Worm (Caenorhabditis elegans) whole organism, L4 larva: Measurements from ENCODE around the gene F22F7.12.
"Not testable (repeated sequence)": the region's sequence is repeated elsewhere in the genome, so short reads cannot be mapped to it uniquely, and the experiment has no call there.

Experiments
- D1046.2 ChIP-seq: fragments of 200-800 bp; sonication (Bioruptor generic); IDR thresholded peaks from 2 replicates; pipeline ENCODE4 v1.3.6; 2022; ENCODE audit warnings: missing genetic modification characterization, missing compliant biosample characterization
- F10B5.3 ChIP-seq: sonication (generic microtip); optimal IDR thresholded peaks from 2 replicates; lab custom pipeline; 2016; ENCODE audit warnings: mild to moderate bottlenecking, missing genetic modification characterization, missing compliant biosample characterization
- F26F4.8 ChIP-seq: fragments of 200-800 bp; sonication (Bioruptor generic); conservative IDR thresholded peaks from 2 replicates; pipeline ENCODE4 v1.3.6; 2022; ENCODE audit warnings: missing genetic modification characterization, missing compliant biosample characterization
- F37D6.2 ChIP-seq: sonication (generic microtip); optimal IDR thresholded peaks from 2 replicates; lab custom pipeline; 2016; ENCODE audit warnings: mild to moderate bottlenecking, missing genetic modification characterization, missing compliant biosample characterization
- F44E2.7 ChIP-seq: fragments of 200-800 bp; sonication (Bioruptor generic); IDR thresholded peaks from 2 replicates; pipeline ENCODE4 v2.1.2; 2022; ENCODE audit warnings: missing genetic modification characterization, missing compliant biosample characterization
- T20F7.1 ChIP-seq: fragments of 200-800 bp; sonication (Bioruptor generic); optimal IDR thresholded peaks from 2 replicates; lab custom pipeline; 2018; ENCODE audit warnings: mild to moderate bottlenecking, missing genetic modification characterization, missing compliant biosample characterization
- Y48G9A.11 ChIP-seq: fragments of 200-800 bp; sonication (Bioruptor generic); IDR thresholded peaks from 2 replicates; pipeline ENCODE4 v1.3.6; 2022; ENCODE audit warnings: missing genetic modification reagents, missing genetic modification characterization, missing compliant biosample characterization
- aha-1 ChIP-seq: fragments of 150-350 bp; peaks from one replicate; lab custom pipeline; 2014; ENCODE audit warnings: missing biosample characterization, missing genetic modification characterization
- ama-1 ChIP-seq: fragments of 150-350 bp; optimal IDR thresholded peaks from 2 replicates; lab custom pipeline; 2014; ENCODE audit warnings: inconsistent platforms, mixed read lengths
- ceh-20 ChIP-seq: fragments of 200-800 bp; sonication (Bioruptor generic); IDR thresholded peaks from 2 replicates; pipeline ENCODE4 v1.3.6; 2022; ENCODE audit warnings: missing genetic modification reagents, missing genetic modification characterization, missing compliant biosample characterization
- ceh-28 ChIP-seq: fragments of 150-350 bp; optimal IDR thresholded peaks from 2 replicates; lab custom pipeline; 2014; ENCODE audit warnings: missing biosample characterization, missing genetic modification reagents, missing genetic modification characterization
- ceh-44 ChIP-seq: fragments of 200-800 bp; sonication (Bioruptor generic); IDR thresholded peaks from 2 replicates; pipeline ENCODE4 v1.3.6; 2022; ENCODE audit warnings: missing genetic modification reagents, missing genetic modification characterization, missing compliant biosample characterization
- daf-16 ChIP-seq, 3 experiments: sonication (generic microtip); optimal IDR thresholded peaks; 2 replicates each; lab custom pipeline; 2016 to 2017; ENCODE audit warnings: missing genetic modification characterization in 3 of 3, missing genetic modification reagents in 3 of 3, mild to moderate bottlenecking in 2 of 3, missing compliant biosample characterization in 2 of 3, missing biosample characterization in 1 of 3, moderate library complexity in 1 of 3
- dmd-6 ChIP-seq: fragments of 200-800 bp; sonication (Bioruptor generic); IDR thresholded peaks from 2 replicates; pipeline ENCODE4 v1.3.6; 2022; ENCODE audit warnings: missing genetic modification reagents, missing genetic modification characterization, missing compliant biosample characterization
- duxl-1 ChIP-seq: sonication (generic microtip); optimal IDR thresholded peaks from 2 replicates; lab custom pipeline; 2016; ENCODE audit warnings: mild to moderate bottlenecking, missing genetic modification characterization, moderate library complexity, missing compliant biosample characterization; ENCODE audit not compliant: poor library complexity
- dve-1 ChIP-seq: sonication (generic microtip); optimal IDR thresholded peaks from 2 replicates; lab custom pipeline; 2017; ENCODE audit warnings: antibody characterized with exemption, mild to moderate bottlenecking, missing genetic modification characterization, missing compliant biosample characterization; ENCODE audit not compliant: insufficient read depth
- egl-43 ChIP-seq: fragments of 200-800 bp; sonication (Bioruptor generic); IDR thresholded peaks from 2 replicates; pipeline ENCODE4 v1.3.6; 2022; ENCODE audit warnings: missing genetic modification reagents, missing genetic modification characterization, missing compliant biosample characterization
- fkh-10 ChIP-seq: fragments of 150-350 bp; optimal IDR thresholded peaks from 2 replicates; lab custom pipeline; 2014; ENCODE audit warnings: missing biosample characterization, missing genetic modification reagents, missing genetic modification characterization
- hlh-11 ChIP-seq: fragments of 200-800 bp; sonication (Bioruptor generic); optimal IDR thresholded peaks from 2 replicates; lab custom pipeline; 2018; ENCODE audit warnings: mild to moderate bottlenecking, missing genetic modification characterization, missing compliant biosample characterization
- hlh-30 ChIP-seq: sonication (generic microtip); optimal IDR thresholded peaks from 2 replicates; lab custom pipeline; 2017; ENCODE audit warnings: antibody characterized with exemption, mild to moderate bottlenecking, missing genetic modification characterization, missing compliant biosample characterization; ENCODE audit not compliant: insufficient read depth
- hmg-1.1 ChIP-seq: fragments of 200-800 bp; sonication (Bioruptor generic); IDR thresholded peaks from 2 replicates; pipeline ENCODE4 v1.3.6; 2022; ENCODE audit warnings: missing genetic modification reagents, missing genetic modification characterization, missing compliant biosample characterization
- madf-5 ChIP-seq, 2 experiments: fragments of 200-800 bp; sonication (Bioruptor generic); IDR thresholded peaks; 2 replicates each; pipeline ENCODE4 v1.3.6; 2022; ENCODE audit warnings: missing compliant biosample characterization in 2 of 2, missing genetic modification characterization in 2 of 2
- mdl-1 ChIP-seq, 2 experiments: fragments of 150-350 bp in 1 of 2; sonication (generic microtip) in 1 of 2; optimal IDR thresholded peaks; 2 replicates each; lab custom pipeline; 2014 to 2017; ENCODE audit warnings: missing biosample characterization in 2 of 2, missing genetic modification characterization in 2 of 2
- mep-1 ChIP-seq: fragments of 150-350 bp; sonication (generic microtip); optimal IDR thresholded peaks from 3 replicates; lab custom pipeline; 2014; ENCODE audit warnings: missing biosample characterization, missing genetic modification characterization
- mes-2 ChIP-seq: sonication (generic microtip); optimal IDR thresholded peaks from 2 replicates; lab custom pipeline; 2016; ENCODE audit warnings: missing genotype, mild to moderate bottlenecking, missing genetic modification characterization, missing compliant biosample characterization; ENCODE audit not compliant: poor library complexity, severe bottlenecking
- nhr-10 ChIP-seq: fragments of 150-350 bp; optimal IDR thresholded peaks from 2 replicates; lab custom pipeline; 2014; ENCODE audit warnings: missing biosample characterization, missing genetic modification characterization
- nhr-102 ChIP-seq: sonication (generic microtip); optimal IDR thresholded peaks from 2 replicates; lab custom pipeline; 2016; ENCODE audit warnings: mild to moderate bottlenecking, missing genetic modification characterization, moderate library complexity, missing compliant biosample characterization
- nhr-111 ChIP-seq: fragments of 200-800 bp; sonication (Bioruptor generic); optimal IDR thresholded peaks from 2 replicates; lab custom pipeline; 2018; ENCODE audit warnings: mild to moderate bottlenecking, missing genetic modification characterization, missing compliant biosample characterization
- nhr-237 ChIP-seq: sonication (generic microtip); optimal IDR thresholded peaks from 2 replicates; lab custom pipeline; 2017; ENCODE audit warnings: missing biosample characterization, missing genetic modification characterization
- nhr-28 ChIP-seq: fragments of 150-350 bp; optimal IDR thresholded peaks from 2 replicates; lab custom pipeline; 2014; ENCODE audit warnings: missing biosample characterization, missing genetic modification characterization
- rbr-2 ChIP-seq: sonication (generic microtip); optimal IDR thresholded peaks from 2 replicates; lab custom pipeline; 2016; ENCODE audit warnings: missing genotype, missing genetic modification characterization, missing compliant biosample characterization
- set-16 ChIP-seq: fragments of 200-800 bp; sonication (Bioruptor generic); IDR thresholded peaks from 2 replicates; pipeline ENCODE4 v1.3.6; 2022; ENCODE audit warnings: missing genetic modification reagents, missing genetic modification characterization, missing compliant biosample characterization
- skn-1 ChIP-seq: fragments of 150-350 bp; optimal IDR thresholded peaks from 2 replicates; lab custom pipeline; 2014; ENCODE audit warnings: missing biosample characterization, missing genetic modification characterization
- unc-130 ChIP-seq: sonication (generic microtip); optimal IDR thresholded peaks from 2 replicates; lab custom pipeline; 2016; ENCODE audit warnings: missing genetic modification reagents, missing genetic modification characterization, missing compliant biosample characterization
- vab-7 ChIP-seq: fragments of 200-800 bp; sonication (Bioruptor generic); IDR thresholded peaks from 2 replicates; pipeline ENCODE4 v1.3.6; 2022; ENCODE audit warnings: missing genetic modification reagents, missing genetic modification characterization, missing compliant biosample characterization
- zag-1 ChIP-seq: fragments of 150-350 bp; optimal IDR thresholded peaks from 2 replicates; lab custom pipeline; 2014; ENCODE audit warnings: missing biosample characterization, missing genetic modification characterization
- zfp-2 ChIP-seq: sonication (generic microtip); optimal IDR thresholded peaks from 2 replicates; lab custom pipeline; 2016; ENCODE audit warnings: mild to moderate bottlenecking, missing genetic modification characterization, missing compliant biosample characterization
- zfp-3 ChIP-seq: fragments of 200-800 bp; sonication (Bioruptor generic); conservative IDR thresholded peaks from 2 replicates; pipeline ENCODE4 v1.3.6; 2022; ENCODE audit warnings: missing genetic modification reagents, missing genetic modification characterization, missing compliant biosample characterization
- zip-11 ChIP-seq: fragments of 200-800 bp; sonication (Bioruptor generic); IDR thresholded peaks from 2 replicates; pipeline ENCODE4 v1.3.6; 2022; ENCODE audit warnings: missing genetic modification characterization, missing compliant biosample characterization

Gene F22F7.12

DNA sequence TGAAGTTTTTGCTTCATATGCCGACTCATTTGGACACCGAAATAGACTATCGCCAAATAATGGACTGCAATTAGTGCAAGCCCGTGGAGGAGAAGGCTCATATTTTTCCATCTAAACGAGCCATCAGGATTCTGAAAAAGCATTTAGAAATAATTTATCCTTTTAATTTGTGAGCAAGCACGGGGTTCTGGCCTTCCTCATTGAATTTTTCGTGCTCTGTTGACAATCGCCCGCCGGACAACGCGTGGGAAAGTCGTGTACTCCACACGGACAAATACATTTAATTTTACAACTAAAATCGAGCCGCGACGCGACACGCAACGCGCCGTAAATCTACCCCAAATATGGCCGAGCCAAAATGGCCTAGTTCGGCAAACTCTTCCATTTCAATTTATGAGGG lies at the start of gene F22F7.12:
Gene F22F7.12 (minus strand): TSS at position 101 of the 400 bp plus-strand sequence.
- not testable (repeated sequence) for TF ChIP-seq fkh-10 (GFP tag; lab: Kevin White, UChicago); rbr-2 (tag; lab: Kevin White, UChicago); nhr-237 (tag; lab: Kevin White, UChicago)

DNA sequence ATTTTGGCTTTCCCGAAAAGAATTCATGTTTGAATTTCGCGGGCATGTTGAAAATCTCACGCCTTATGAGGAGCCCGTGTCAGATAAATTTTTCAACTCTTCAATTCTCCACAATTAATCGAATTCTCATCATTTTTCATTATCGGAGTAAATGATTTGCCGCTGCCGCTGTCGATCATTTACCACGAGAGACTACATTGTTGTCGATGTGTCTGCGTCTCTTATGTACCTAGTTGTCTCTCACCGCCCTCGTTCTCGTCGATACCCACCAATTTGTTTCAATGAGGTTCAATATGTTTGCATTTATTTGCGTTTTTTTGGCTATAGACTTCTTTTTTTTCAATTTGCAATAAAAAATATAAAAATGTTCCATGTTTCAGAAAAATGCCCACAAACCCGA lies 47.8 kb upstream of the F22F7.12 start, which contains the start of gene nhr-13:
Gene nhr-13 (plus strand): TSS at position 369 of the 400 bp plus-strand sequence.
- TF ChIP-seq zfp-3 (no peak), ceh-20 (no peak), F10B5.3 (tag; lab: Kevin White, UChicago) (no peak), dve-1 (tag; lab: Kevin White, UChicago) (peak; percentile 11), zag-1 (tag; lab: Kevin White, UChicago) (no peak), hmg-1.1 (GFP tag; lab: Robert Waterston, UW) (peak; percentile 56; the same call in 1 of the 2 replicates), nhr-10 (tag; lab: Kevin White, UChicago) (no peak), nhr-102 (tag; lab: Kevin White, UChicago) (no peak), nhr-28 (tag; lab: Kevin White, UChicago) (peak; percentile 53), skn-1 (tag; lab: Kevin White, UChicago) (no peak), mes-2 (tag; lab: Kevin White, UChicago) (peak; percentile 29), ceh-44 (no peak), daf-16 (GFP tag; optimal IDR thresholded peaks at IDR 0.05; lab: Kevin White, UChicago) (no peak), daf-16 (tag; optimal IDR thresholded peaks at IDR 0.05; lab: Kevin White, UChicago) (peak; percentile 47), dmd-6 (GFP tag; lab: Robert Waterston, UW) (peak; percentile 61), hlh-11 (tag; lab: Kevin White, UChicago) (peak; percentile 35), hlh-30 (tag; lab: Kevin White, UChicago) (peak; percentile 53), nhr-111 (GFP tag; lab: Kevin White, UChicago) (no peak), ceh-28 (tag; lab: Kevin White, UChicago) (no peak), duxl-1 (tag; lab: Kevin White, UChicago) (peak; percentile 30), mep-1 (tag; lab: Kevin White, UChicago) (no peak), mdl-1 (tag; optimal IDR thresholded peaks at IDR 0.05; lab: Kevin White, UChicago) (peak in 1 of 2 experiments; percentile 13), ama-1 (lab: Kevin White, UChicago) (no peak), aha-1 (tag; lab: Kevin White, UChicago) (peak; percentile 82)

DNA sequence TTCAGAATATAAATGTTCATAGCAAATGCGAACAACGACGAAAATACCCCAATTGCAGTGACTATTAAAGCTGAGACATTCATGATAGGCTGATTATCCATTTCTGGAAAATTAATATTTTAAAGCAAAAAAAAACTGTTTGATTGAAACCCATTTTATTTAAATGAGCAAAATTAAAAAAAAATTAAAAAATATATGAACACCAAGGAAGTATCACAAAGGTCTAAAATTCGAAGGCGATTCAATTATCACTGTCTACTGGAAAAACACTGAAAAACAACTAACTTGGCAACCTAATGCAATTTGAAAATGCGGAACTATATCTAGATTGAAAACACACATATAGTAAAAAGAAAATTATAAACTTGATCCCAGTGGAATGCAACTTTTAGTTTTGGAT lies 46.8 kb upstream of the F22F7.12 start, which contains the start of gene srbc-42:
Gene srbc-42 (minus strand): TSS at position 101 of the 400 bp plus-strand sequence.
- TF ChIP-seq F37D6.2 (no peak), F44E2.7 (GFP tag; lab: Robert Waterston, UW) (no peak), zip-11 (GFP tag; lab: Robert Waterston, UW) (no peak), T20F7.1 (GFP tag; lab: Kevin White, UChicago) (no peak), unc-130 (no peak)

ce11 chrV:2190383-2190782 lies 46.1 kb upstream of the F22F7.12 start:
- TF ChIP-seq D1046.2 (GFP tag; lab: Robert Waterston, UW) (0 out of 2 replicates have a peak, but pooled peaks have one; percentile 41), set-16 (GFP tag; lab: Robert Waterston, UW) (peak; percentile 91), zfp-2 (tag; lab: Kevin White, UChicago) (no peak), madf-5 (GFP tag; IDR thresholded peaks at IDR 0.05; lab: Robert Waterston, UW) (no peak), egl-43 (GFP tag; lab: Robert Waterston, UW) (peak; percentile 70), F44E2.7 (GFP tag; lab: Robert Waterston, UW) (no peak), vab-7 (GFP tag; lab: Robert Waterston, UW) (no peak), Y48G9A.11 (GFP tag; lab: Robert Waterston, UW) (peak; percentile 71; the same call in 1 of the 2 replicates), fkh-10 (GFP tag; lab: Kevin White, UChicago) (no peak), F26F4.8 (GFP tag; lab: Robert Waterston, UW) (no peak)
- TF ChIP-seq, all 104 proteins: peak for 4
